Worm (Caenorhabditis elegans): ENCODE data around the gene C04E6.12.

DNA sequence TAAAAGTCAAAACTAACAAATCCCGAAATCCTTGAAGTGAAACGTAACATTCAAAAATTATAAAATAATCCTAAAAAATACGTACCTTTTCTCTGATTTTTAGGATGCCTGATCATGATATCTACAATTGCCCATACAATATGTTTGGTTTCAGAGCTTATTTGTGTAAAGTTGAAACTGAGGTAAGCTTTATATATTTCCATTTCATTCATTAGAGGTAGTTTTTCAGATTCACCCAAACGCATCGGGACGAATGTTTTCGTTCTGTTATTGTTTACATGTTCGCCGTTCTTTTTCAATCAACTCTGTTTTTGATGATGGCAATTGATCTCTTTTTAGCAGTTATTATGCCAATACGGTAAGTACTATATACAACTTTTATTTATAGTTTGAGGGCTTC is 8.2 kb upstream of the C04E6.12 start:
- TF ChIP-seq unc-62 (GFP tag; optimal IDR thresholded peaks at IDR 0.05) (no peak), nhr-28 (tag; optimal IDR thresholded peaks at IDR 0.05) (no peak), hlh-1 (tag; optimal IDR thresholded peaks at IDR 0.05) (no peak), ztf-11 (tag; optimal IDR thresholded peaks at IDR 0.05) (no peak), nhr-237 (tag; optimal IDR thresholded peaks at IDR 0.05) (no peak), nhr-2 (tag; optimal IDR thresholded peaks at IDR 0.05) (no peak), pha-4 (tag; optimal IDR thresholded peaks at IDR 0.05) (no peak), zip-8 (tag; optimal IDR thresholded peaks at IDR 0.05) (no peak)
